Fruit fly (Drosophila melanogaster): ENCODE results near the gene tnc.

Gene tnc

DNA sequence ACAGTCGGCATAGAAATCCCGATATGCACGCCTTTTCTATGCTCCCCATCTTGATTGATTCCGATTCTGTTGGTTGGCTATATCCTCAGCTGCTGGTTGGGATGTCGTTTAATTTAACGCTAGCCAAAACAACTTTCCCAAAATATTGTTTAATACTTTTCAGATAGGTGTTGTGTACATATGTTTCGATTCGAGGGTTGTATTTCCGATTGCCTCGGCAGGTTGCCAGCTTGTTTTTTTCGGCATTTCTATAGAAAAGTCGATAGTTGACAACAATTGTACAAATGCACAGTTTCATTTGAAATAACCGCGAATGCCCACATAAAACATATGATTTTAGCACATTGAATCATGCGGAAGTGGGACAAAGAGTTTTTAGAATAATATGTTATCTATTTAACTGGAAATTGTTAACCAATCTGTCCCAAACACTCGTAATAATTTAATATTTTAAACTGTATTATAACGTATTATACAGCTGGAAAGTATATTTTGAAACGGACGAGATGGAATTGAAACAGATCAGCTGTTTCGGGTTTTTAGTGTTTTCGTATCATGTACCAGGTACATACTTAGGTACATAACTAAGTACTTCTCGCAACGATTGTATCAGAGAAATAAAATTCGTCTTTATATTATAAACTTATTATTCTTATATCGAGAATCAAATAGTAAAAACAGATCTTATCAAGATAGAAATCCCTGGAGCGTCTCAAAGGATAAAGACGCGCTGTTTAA, 70.4 kb downstream of the tnc start, which contains the start of gene CG31109 (continued):
- TF ChIP-seq PHDP (tag; optimal IDR thresholded peaks at IDR 0.05) (peak; percentile 1), lola (GFP tag; optimal IDR thresholded peaks at IDR 0.05) (peak in 1 of 3 experiments; percentile 5), CG10565 (GFP tag; optimal IDR thresholded peaks at IDR 0.05) (no peak), CG14667 (GFP tag; IDR thresholded peaks at IDR 0.05) (no peak), Oaz (GFP tag; IDR thresholded peaks at IDR 0.05) (no peak), oc (tag; optimal IDR thresholded peaks at IDR 0.05) (no peak), CG11560 (tag; IDR thresholded peaks at IDR 0.05) (no peak), Dfd (GFP tag; optimal IDR thresholded peaks at IDR 0.05) (no peak), Antp (GFP tag; optimal IDR thresholded peaks at IDR 0.05) (no peak), CG2875 (GFP tag; optimal IDR thresholded peaks at IDR 0.05) (no peak), CG4730 (GFP tag; IDR thresholded peaks at IDR 0.05) (no peak), sob (GFP tag; IDR thresholded peaks at IDR 0.05) (no peak), vvl (GFP tag; IDR thresholded peaks at IDR 0.05) (no peak), CG33213 (GFP tag; optimal IDR thresholded peaks at IDR 0.05) (no peak), prd (optimal IDR thresholded peaks at IDR 0.05) (no peak), prd (GFP tag; IDR thresholded peaks at IDR 0.05) (no peak), Usf (GFP tag; optimal IDR thresholded peaks at IDR 0.05) (no peak), dmrt99B (tag; optimal IDR thresholded peaks at IDR 0.05) (no peak), Blimp-1 (GFP tag; optimal IDR thresholded peaks at IDR 0.05) (no peak), Dp (GFP tag; optimal IDR thresholded peaks at IDR 0.05) (peak; percentile 73), CG7357 (GFP tag; IDR thresholded peaks at IDR 0.05) (no peak), CG6683 (GFP tag; optimal IDR thresholded peaks at IDR 0.05) (no peak), Oli (tag; optimal IDR thresholded peaks at IDR 0.05) (no peak), CG11247 (GFP tag; IDR thresholded peaks at IDR 0.05) (no peak), CG4424 (GFP tag; optimal IDR thresholded peaks at IDR 0.05) (no peak), Ravus (GFP tag; IDR thresholded peaks at IDR 0.05) (no peak), CG7271 (tag; optimal IDR thresholded peaks at IDR 0.05) (no peak), BEAF-32 (GFP tag; optimal IDR thresholded peaks at IDR 0.05) (peak; percentile 71), gem (tag; optimal IDR thresholded peaks at IDR 0.05) (peak; percentile 33), Lpt (GFP tag; optimal IDR thresholded peaks at IDR 0.05) (no peak), Neu2 (GFP tag; optimal IDR thresholded peaks at IDR 0.05; ENCODE audit: borderline replicate concordance) (no peak), Kr (GFP tag; optimal IDR thresholded peaks at IDR 0.05) (no peak), grau (tag; optimal IDR thresholded peaks at IDR 0.05) (peak; percentile 39), wor (GFP tag; IDR thresholded peaks at IDR 0.05) (no peak), CG3838 (GFP tag; optimal IDR thresholded peaks at IDR 0.05) (no peak), zfh1 (GFP tag; IDR thresholded peaks at IDR 0.05) (no peak), CG30020 (tag; optimal IDR thresholded peaks at IDR 0.05) (peak; percentile 92), CG10462 (GFP tag; optimal IDR thresholded peaks at IDR 0.05) (no peak), HmgD (GFP tag; optimal IDR thresholded peaks at IDR 0.05) (no peak), gcm (GFP tag; optimal IDR thresholded peaks at IDR 0.05) (no peak), CG32767 (GFP tag; IDR thresholded peaks at IDR 0.05) (0 out of 2 replicates have a peak, but pooled peaks have one; percentile 23), exex (tag; optimal IDR thresholded peaks at IDR 0.05) (no peak), ash1 (GFP tag; optimal IDR thresholded peaks at IDR 0.05) (no peak), Sox102F (GFP tag; optimal IDR thresholded peaks at IDR 0.05) (no peak), luna (GFP tag; optimal IDR thresholded peaks at IDR 0.05) (no peak), CG18262 (tag; optimal IDR thresholded peaks at IDR 0.05) (peak; percentile 33), tgo (GFP tag; IDR thresholded peaks at IDR 0.05) (no peak), CG2202 (tag; optimal IDR thresholded peaks at IDR 0.05) (no peak), CG11456 (GFP tag; IDR thresholded peaks at IDR 0.05) (no peak), CG8290 (GFP tag; optimal IDR thresholded peaks at IDR 0.05) (peak; percentile 84), CG8290 (tag; optimal IDR thresholded peaks at IDR 0.05) (peak; percentile 73 to 89)
